Worm (Caenorhabditis elegans): Measurements from ENCODE around the gene unc-98.

unc-98 gene

DNA sequence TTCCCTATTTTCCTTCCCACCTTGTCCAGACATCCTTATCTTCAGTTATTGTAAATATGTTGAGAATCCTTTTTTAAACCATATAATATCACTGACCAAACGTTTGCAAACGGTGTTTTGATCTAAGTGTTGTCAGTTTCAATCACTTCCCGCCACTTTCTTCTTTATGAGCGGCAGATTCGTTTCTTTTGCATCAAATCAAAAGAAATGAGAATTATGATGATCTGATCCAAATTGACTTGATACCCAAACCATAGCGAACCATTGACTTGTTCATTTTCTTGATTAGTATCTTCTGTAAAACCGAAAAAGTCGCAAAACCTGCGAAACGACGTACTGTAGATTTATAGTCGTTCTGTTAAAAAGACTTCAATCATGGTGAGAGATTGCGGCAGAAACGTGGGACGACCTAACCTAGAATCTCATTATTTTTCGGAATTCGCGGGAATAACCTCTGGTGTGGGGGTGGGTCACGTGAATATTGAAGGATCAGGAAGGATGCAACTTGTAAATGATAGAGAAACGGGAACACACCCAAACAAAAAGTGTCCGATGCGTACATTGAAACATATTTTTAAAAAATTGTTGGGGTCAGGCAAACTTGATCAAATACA, 20.6 kb upstream of the unc-98 start:
- TF ChIP-seq nhr-23 (tag; optimal IDR thresholded peaks at IDR 0.05) (peak; percentile 43), aly-2 (tag; optimal IDR thresholded peaks at IDR 0.05) (no peak), nhr-43 (tag; optimal IDR thresholded peaks at IDR 0.05; ENCODE audit: poor library complexity, severe bottlenecking) (peak; percentile 2)

DNA sequence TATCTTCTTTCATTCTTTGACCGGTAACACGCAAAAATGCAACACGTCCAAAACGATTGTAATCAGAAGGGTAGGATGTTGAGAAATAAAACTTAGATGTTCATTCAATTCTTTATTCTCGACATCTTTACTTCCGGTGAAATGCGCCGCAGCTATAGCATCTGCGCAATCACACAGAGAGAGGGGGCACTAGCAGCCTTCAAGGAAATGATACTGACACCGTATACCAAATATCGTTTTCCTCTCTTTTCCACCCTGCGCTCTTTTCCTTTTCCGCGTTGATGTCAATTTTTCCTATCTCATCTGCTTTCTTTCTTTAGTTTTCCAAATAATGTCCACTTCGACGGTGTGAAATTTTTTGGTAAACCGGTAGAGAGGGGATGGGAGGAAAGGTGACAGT, 17.3 kb upstream of the unc-98 start:
- no peak for TF ChIP-seq R02D3.7 (tag; optimal IDR thresholded peaks at IDR 0.05)
- no peak for TF ChIP-seq nhr-25 (tag; optimal IDR thresholded peaks at IDR 0.05)
- no peak for TF ChIP-seq sea-2 (GFP tag; optimal IDR thresholded peaks at IDR 0.05)
- no peak for TF ChIP-seq egl-27 (tag; optimal IDR thresholded peaks at IDR 0.05)
- no peak for TF ChIP-seq ztf-4 (tag; optimal IDR thresholded peaks at IDR 0.05)
- peak; percentile 55 for TF ChIP-seq nhr-23 (tag; optimal IDR thresholded peaks at IDR 0.05)
- TF ChIP-seq ceh-28 (tag; optimal IDR thresholded peaks at IDR 0.05): peak; percentile 23
- no peak for TF ChIP-seq ama-1 (optimal IDR thresholded peaks at IDR 0.05)
- no peak for TF ChIP-seq aly-2 (tag; optimal IDR thresholded peaks at IDR 0.05)
- no peak for TF ChIP-seq daf-12 (tag; optimal IDR thresholded peaks at IDR 0.05)
- TF ChIP-seq nhr-76 (tag; optimal IDR thresholded peaks at IDR 0.05): no peak
- no peak for TF ChIP-seq nhr-43 (tag; optimal IDR thresholded peaks at IDR 0.05; ENCODE audit: poor library complexity, severe bottlenecking)
- TF ChIP-seq lsy-12 (tag; optimal IDR thresholded peaks at IDR 0.05): no peak
- no peak for TF ChIP-seq unc-62 (GFP tag; optimal IDR thresholded peaks at IDR 0.05)

DNA sequence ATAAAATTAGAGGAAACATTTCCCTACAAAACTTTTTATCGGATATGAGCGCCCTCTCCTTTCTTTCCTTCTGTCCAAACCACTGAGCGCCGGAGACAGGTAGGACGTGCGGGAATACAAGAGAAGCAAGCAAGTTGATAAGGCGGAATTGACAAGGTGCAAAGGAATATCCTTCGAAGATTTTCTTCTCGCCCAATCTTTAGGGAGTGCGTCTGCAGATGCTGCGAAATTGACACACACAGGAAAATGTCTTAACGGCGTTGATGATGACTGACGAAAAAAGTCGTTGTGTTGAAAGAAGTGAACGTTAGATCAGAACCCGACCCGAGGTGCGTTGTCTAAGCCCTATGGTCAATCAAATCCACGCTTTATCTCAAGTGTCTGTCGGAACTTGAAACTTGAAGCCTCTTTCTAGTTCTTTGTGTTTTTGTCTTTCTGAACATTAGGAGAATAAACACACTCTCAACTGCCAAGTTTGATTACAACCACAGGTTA, 14.4 kb upstream of the unc-98 start:
- TF ChIP-seq nhr-43 (tag; optimal IDR thresholded peaks at IDR 0.05; ENCODE audit: poor library complexity, severe bottlenecking): peak; percentile 7
- no peak for TF ChIP-seq zag-1 (tag; optimal IDR thresholded peaks at IDR 0.05)
- TF ChIP-seq eor-1 (tag; optimal IDR thresholded peaks at IDR 0.05): no peak

DNA sequence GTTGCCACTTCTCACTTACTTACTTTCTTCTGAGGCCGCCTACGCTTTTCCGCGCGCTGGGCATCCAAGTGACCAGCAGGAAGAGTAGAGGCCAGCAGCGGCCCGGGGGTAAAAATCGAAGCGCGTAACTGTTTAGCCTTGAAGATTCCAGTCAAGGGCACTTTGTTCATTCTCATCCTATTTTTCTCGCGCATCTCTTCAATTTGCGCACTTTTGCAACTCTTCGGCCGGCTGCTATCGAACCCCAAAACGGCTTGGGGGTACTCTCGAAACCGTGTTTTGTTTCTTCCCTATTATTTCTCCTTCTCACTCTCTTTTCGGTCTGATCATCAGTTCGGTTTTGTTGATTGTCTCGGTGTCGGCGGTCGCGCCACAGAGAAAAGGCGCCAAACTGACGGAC, 13.2 kb upstream of the unc-98 start:
- TF ChIP-seq unc-39 (tag; optimal IDR thresholded peaks at IDR 0.05) (no peak), mdl-1 (tag; optimal IDR thresholded peaks at IDR 0.05) (no peak), elt-3 (tag; optimal IDR thresholded peaks at IDR 0.05) (no peak), ZK546.5 (tag; optimal IDR thresholded peaks at IDR 0.05) (no peak), nhr-25 (tag; optimal IDR thresholded peaks at IDR 0.05) (peak; percentile 47), ceh-28 (tag; optimal IDR thresholded peaks at IDR 0.05) (peak; percentile 32), nhr-237 (tag; optimal IDR thresholded peaks at IDR 0.05) (no peak), ama-1 (optimal IDR thresholded peaks at IDR 0.05) (peak; percentile 53), zag-1 (tag; optimal IDR thresholded peaks at IDR 0.05) (no peak), nhr-23 (tag; optimal IDR thresholded peaks at IDR 0.05) (peak; percentile 42)

DNA sequence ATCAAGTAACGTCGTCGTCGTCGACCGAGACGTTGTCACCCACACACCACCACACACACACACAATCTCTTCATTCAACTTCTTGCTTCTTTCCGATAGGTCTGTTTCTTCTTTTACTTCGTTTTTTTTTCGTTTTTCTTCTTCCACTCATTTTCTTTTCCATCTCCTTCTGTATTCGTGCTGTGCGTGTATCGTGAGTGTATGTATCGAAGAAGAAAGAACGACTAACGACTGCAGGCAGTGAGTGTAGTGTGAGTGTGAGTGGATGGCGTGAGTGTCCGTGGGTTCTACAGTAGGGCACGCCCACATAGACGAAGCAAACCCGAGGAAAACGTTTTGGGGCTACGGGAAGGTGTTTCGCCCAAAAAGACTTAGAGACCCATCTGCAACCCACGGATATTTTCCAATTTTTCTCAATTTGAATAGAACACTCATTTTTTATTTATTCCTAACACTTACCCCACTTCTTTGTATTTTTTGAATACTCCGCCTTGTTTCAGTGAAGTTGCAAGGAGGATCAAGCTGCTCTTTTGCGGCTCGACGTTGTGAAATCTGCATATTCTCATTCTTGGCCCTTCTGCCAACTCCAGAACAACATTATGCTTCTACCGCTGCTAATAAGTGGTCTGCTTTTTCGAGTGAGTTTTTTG, 12.3 kb upstream of the unc-98 start, which contains the start of gene adt-2:
TSS of gene adt-2 (plus strand) at position 600 of the 650 bp plus-strand sequence.
- TF ChIP-seq nhr-23 (tag; optimal IDR thresholded peaks at IDR 0.05) (peak; percentile 78), nhr-43 (tag; optimal IDR thresholded peaks at IDR 0.05; ENCODE audit: poor library complexity, severe bottlenecking) (peak; percentile 9), nhr-25 (tag; optimal IDR thresholded peaks at IDR 0.05) (peak; percentile 83), nhr-77 (tag; optimal IDR thresholded peaks at IDR 0.05) (no peak), ceh-28 (tag; optimal IDR thresholded peaks at IDR 0.05) (peak; percentile 1), nfya-1 (tag; optimal IDR thresholded peaks at IDR 0.05; ENCODE audit: insufficient read depth) (peak; percentile 3), lsy-12 (tag; optimal IDR thresholded peaks at IDR 0.05) (no peak), lin-15B (tag; optimal IDR thresholded peaks at IDR 0.05) (no peak)

DNA sequence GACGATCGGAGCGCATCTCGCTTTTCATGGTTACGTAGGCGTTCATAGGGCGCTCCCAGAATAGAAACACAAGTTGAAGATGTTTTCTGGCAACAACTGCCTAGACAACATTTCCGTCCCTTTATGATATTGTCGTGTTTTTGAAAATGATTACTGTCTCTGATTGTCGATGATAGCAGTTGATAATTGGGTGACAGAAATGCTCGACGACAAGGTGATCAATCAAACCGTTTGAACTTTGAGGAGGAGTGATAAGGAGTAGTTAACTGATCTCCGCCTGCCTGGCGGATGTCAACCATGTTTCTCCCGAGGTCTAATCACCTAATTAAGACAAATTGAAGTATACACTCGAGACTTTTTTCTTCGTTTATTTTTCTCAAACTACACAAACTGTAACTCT, 10.5 kb upstream of the unc-98 start:
- TF ChIP-seq ceh-28 (tag; optimal IDR thresholded peaks at IDR 0.05): no peak
- no peak for TF ChIP-seq sea-2 (GFP tag; optimal IDR thresholded peaks at IDR 0.05)
- no peak for TF ChIP-seq aly-2 (tag; optimal IDR thresholded peaks at IDR 0.05)
- no peak for TF ChIP-seq fos-1 (tag; optimal IDR thresholded peaks at IDR 0.05)
- TF ChIP-seq zag-1 (tag; optimal IDR thresholded peaks at IDR 0.05): no peak

DNA sequence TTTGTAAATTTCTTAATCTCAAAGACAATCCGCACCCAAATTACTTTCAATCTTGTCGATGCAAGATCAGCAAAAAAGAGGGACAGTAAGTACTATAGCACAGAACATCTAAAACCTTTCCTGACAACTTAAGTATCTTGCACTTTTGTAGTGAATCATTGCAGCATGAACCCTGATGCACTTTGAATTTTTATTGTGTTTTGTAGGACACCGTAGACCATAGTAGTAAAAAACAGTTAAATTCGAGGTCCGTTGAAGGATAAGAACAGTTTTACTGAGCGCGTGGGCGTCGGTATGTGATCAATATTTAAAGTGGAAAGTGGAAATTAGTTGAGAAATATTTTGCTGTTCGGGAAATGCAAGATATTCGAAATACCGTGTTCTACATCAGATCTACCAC, 8.8 kb upstream of the unc-98 start:
- TF ChIP-seq unc-39 (tag; optimal IDR thresholded peaks at IDR 0.05): no peak
- TF ChIP-seq eor-1 (tag; optimal IDR thresholded peaks at IDR 0.05): no peak
- no peak for TF ChIP-seq ztf-11 (tag; optimal IDR thresholded peaks at IDR 0.05)
- no peak for TF ChIP-seq nhr-12 (tag; optimal IDR thresholded peaks at IDR 0.05)
- no peak for TF ChIP-seq nhr-11 (tag; optimal IDR thresholded peaks at IDR 0.05)
- TF ChIP-seq lsy-12 (tag; optimal IDR thresholded peaks at IDR 0.05): no peak
- TF ChIP-seq mml-1 (tag; optimal IDR thresholded peaks at IDR 0.05): no peak
- no peak for TF ChIP-seq ceh-9 (tag; optimal IDR thresholded peaks at IDR 0.05)
- no peak for TF ChIP-seq daf-12 (tag; optimal IDR thresholded peaks at IDR 0.05)
- TF ChIP-seq skn-1 (tag; optimal IDR thresholded peaks at IDR 0.05): no peak
- no peak for TF ChIP-seq elt-2 (tag; optimal IDR thresholded peaks at IDR 0.05)
- no peak for TF ChIP-seq elt-3 (tag; optimal IDR thresholded peaks at IDR 0.05)
- no peak for TF ChIP-seq zag-1 (tag; optimal IDR thresholded peaks at IDR 0.05)
- no peak for TF ChIP-seq unc-62 (GFP tag; optimal IDR thresholded peaks at IDR 0.05)
- TF ChIP-seq nfya-1 (tag; optimal IDR thresholded peaks at IDR 0.05; ENCODE audit: insufficient read depth): no peak

Measured in whole organism, L3 larva.